Worm (Caenorhabditis elegans) whole organism, L1 larva: ENCODE data around the gene F49E12.8.

Experiments
- aly-2 ChIP-seq: fragments of 150-350 bp; optimal IDR thresholded peaks from 2 replicates; lab custom pipeline; 2014; ENCODE audit warnings: missing biosample characterization, missing genetic modification characterization
- ama-1 ChIP-seq: fragments of 150-350 bp; optimal IDR thresholded peaks from 2 replicates; lab custom pipeline; 2014
- dpl-1 ChIP-seq, 3 experiments: fragments of 150-350 bp in 2 of 3; sonication (generic microtip) in 1 of 3; optimal IDR thresholded peaks; 2 replicates each; lab custom pipeline; 2014 to 2017; ENCODE audit warnings: missing biosample characterization in 3 of 3, missing genetic modification characterization in 3 of 3, missing genetic modification reagents in 3 of 3
- elt-2 ChIP-seq: sonication (generic microtip); optimal IDR thresholded peaks from 2 replicates; lab custom pipeline; 2016; ENCODE audit warnings: missing genetic modification characterization, mild to moderate bottlenecking, inconsistent platforms, missing compliant biosample characterization, missing genetic modification reagents
- elt-3 ChIP-seq, 6 experiments: fragments of 150-350 bp in 1 of 6; sonication (generic microtip); optimal IDR thresholded peaks; 2 replicates each; lab custom pipeline; 2017 to 2018; ENCODE audit warnings: missing biosample characterization in 6 of 6, missing genetic modification characterization in 6 of 6, inconsistent platforms in 1 of 6
- lin-13 ChIP-seq: fragments of 150-350 bp; optimal IDR thresholded peaks from 2 replicates; lab custom pipeline; 2014; ENCODE audit warnings: missing biosample characterization, missing genetic modification reagents, missing genetic modification characterization
- lin-15B ChIP-seq: fragments of 150-350 bp; sonication (generic microtip); optimal IDR thresholded peaks from 3 replicates; lab custom pipeline; 2014; ENCODE audit warnings: missing biosample characterization, missing genetic modification characterization
- nhr-237 ChIP-seq: fragments of 150-350 bp; optimal IDR thresholded peaks from 2 replicates; lab custom pipeline; 2014; ENCODE audit warnings: missing biosample characterization, missing genetic modification characterization
- nhr-28 ChIP-seq: fragments of 150-350 bp; optimal IDR thresholded peaks from 2 replicates; lab custom pipeline; 2014; ENCODE audit warnings: missing biosample characterization, missing genetic modification characterization
- pqm-1 ChIP-seq: sonication (generic microtip); optimal IDR thresholded peaks from 3 replicates; lab custom pipeline; 2017; ENCODE audit warnings: missing biosample characterization, missing genetic modification characterization
- skn-1 ChIP-seq: fragments of 150-350 bp; optimal IDR thresholded peaks from 2 replicates; lab custom pipeline; 2014; ENCODE audit warnings: missing biosample characterization, missing genetic modification characterization
- unc-62 ChIP-seq: fragments of 150-350 bp; optimal IDR thresholded peaks from 2 replicates; lab custom pipeline; 2014; ENCODE audit warnings: missing biosample characterization, missing genetic modification reagents, missing genetic modification characterization

ce11 chrII:8346384-8346783 lies 47.7 kb downstream of the F49E12.8 start, which contains the start of gene eff-1:
- TF ChIP-seq elt-3 (tag; optimal IDR thresholded peaks at IDR 0.05; lab: Kevin White, UChicago) = no peak
- no peak for TF ChIP-seq pqm-1 (tag; lab: Kevin White, UChicago)
- TF ChIP-seq lin-13 (GFP tag; lab: Kevin White, UChicago) = no peak
- TF ChIP-seq nhr-28 (tag; lab: Kevin White, UChicago) = no peak
- no peak for TF ChIP-seq skn-1 (tag; lab: Kevin White, UChicago)
- no peak for TF ChIP-seq elt-2 (tag; lab: Kevin White, UChicago)
- no peak for TF ChIP-seq aly-2 (tag; lab: Kevin White, UChicago)
- TF ChIP-seq ama-1 (lab: Kevin White, UChicago) = no peak
- TF ChIP-seq dpl-1 (GFP tag; optimal IDR thresholded peaks at IDR 0.05; lab: Kevin White, UChicago) = no peak
- no peak for TF ChIP-seq lin-15B (tag; lab: Kevin White, UChicago)
- TF ChIP-seq unc-62 (GFP tag; lab: Kevin White, UChicago) = no peak
- no peak for TF ChIP-seq nhr-237 (tag; lab: Kevin White, UChicago)
